Worm (Caenorhabditis elegans) whole organism, early embryonic: ENCODE measurements around the gene C45G9.2.

Experiments
- B0310.2 ChIP-seq: sonication (generic microtip); optimal IDR thresholded peaks from 2 replicates; lab custom pipeline; 2016; ENCODE audit warnings: mild to moderate bottlenecking, missing genetic modification characterization, missing compliant biosample characterization
- aly-1 ChIP-seq: sonication (generic microtip); optimal IDR thresholded peaks from 2 replicates; lab custom pipeline; 2016; ENCODE audit warnings: missing genetic modification characterization, missing compliant biosample characterization
- ama-1 ChIP-seq: fragments of 150-350 bp; optimal IDR thresholded peaks from 2 replicates; lab custom pipeline; 2014
- ceh-13 ChIP-seq: fragments of 200-800 bp; sonication (Bioruptor generic); optimal IDR thresholded peaks from 2 replicates; lab custom pipeline; 2018; ENCODE audit warnings: mild to moderate bottlenecking, missing genetic modification characterization, missing compliant biosample characterization
- hmg-4 ChIP-seq: fragments of 200-800 bp; sonication (Bioruptor generic); optimal IDR thresholded peaks from 2 replicates; lab custom pipeline; 2018; ENCODE audit warnings: mild to moderate bottlenecking, missing genetic modification characterization, missing compliant biosample characterization
- hnd-1 ChIP-seq: sonication (generic microtip); optimal IDR thresholded peaks from 2 replicates; lab custom pipeline; 2016; ENCODE audit warnings: missing genetic modification characterization, missing compliant biosample characterization
- pes-1 ChIP-seq: fragments of 200-800 bp; sonication (Bioruptor generic); IDR thresholded peaks from 2 replicates; pipeline ENCODE4 v1.3.6; 2022; ENCODE audit warnings: missing genetic modification reagents, missing genetic modification characterization, missing compliant biosample characterization
- scrt-1 ChIP-seq: fragments of 200-800 bp; sonication (Bioruptor generic); IDR thresholded peaks from 2 replicates; pipeline ENCODE4 v1.3.6; 2022; ENCODE audit warnings: missing genetic modification characterization, missing compliant biosample characterization
- sea-1 ChIP-seq: fragments of 200-800 bp; sonication (Bioruptor generic); conservative IDR thresholded peaks from 2 replicates; pipeline ENCODE4 v1.3.6; 2022; ENCODE audit warnings: missing genetic modification characterization, missing compliant biosample characterization
- tbx-11 ChIP-seq: fragments of 200-800 bp; sonication (Bioruptor generic); IDR thresholded peaks from 2 replicates; pipeline ENCODE4 v1.3.6; 2022; ENCODE audit warnings: missing genetic modification characterization, missing compliant biosample characterization
- tbx-37 ChIP-seq: fragments of 200-800 bp; sonication (Bioruptor generic); conservative IDR thresholded peaks from 2 replicates; pipeline ENCODE4 v1.3.6; 2022; ENCODE audit warnings: missing genetic modification reagents, missing genetic modification characterization, missing compliant biosample characterization

DNA sequence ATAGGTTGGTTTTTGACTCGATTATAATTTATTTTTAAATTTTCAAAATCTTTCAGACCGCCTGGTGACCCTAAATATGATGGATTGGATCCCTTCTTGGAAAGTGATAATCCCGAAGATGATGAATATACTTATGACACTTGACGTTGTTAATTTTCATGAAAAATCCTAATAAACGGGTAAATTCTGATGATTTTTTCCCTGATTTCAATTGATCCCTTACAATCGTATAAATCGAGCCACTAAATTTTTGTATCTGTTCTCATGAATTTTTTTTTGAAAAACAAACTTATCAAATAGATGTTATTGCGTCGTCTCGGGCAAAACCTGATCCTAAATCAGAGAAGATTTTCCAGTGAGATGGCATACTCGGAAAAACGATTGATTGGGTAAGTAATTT is 45.9 kb upstream of the C45G9.2 start, which contains the start of gene R144.13:
- no peak for TF ChIP-seq ama-1 (lab: Kevin White, UChicago)
- no peak for TF ChIP-seq pes-1 (GFP tag; lab: Robert Waterston, UW)
- TF ChIP-seq tbx-37 (GFP tag; lab: Robert Waterston, UW): no peak
- no peak for TF ChIP-seq hmg-4
- no peak for TF ChIP-seq B0310.2 (tag; lab: Kevin White, UChicago)
- TF ChIP-seq aly-1 (tag; lab: Kevin White, UChicago): no peak
- no peak for TF ChIP-seq scrt-1 (GFP tag; lab: Robert Waterston, UW)
- TF ChIP-seq sea-1: no peak
- TF ChIP-seq tbx-11 (GFP tag; lab: Robert Waterston, UW): no peak
- no peak for TF ChIP-seq hnd-1 (tag; lab: Kevin White, UChicago)
- TF ChIP-seq ceh-13 (GFP tag; lab: Kevin White, UChicago): no peak
